Fruit fly (Drosophila melanogaster) Kc167 (cell line): ENCODE results near the gene CG6041.

Source experiments
- insv ChIP-seq: fragments of >200 bp; optimal IDR thresholded peaks from 3 replicates; lab custom pipeline; 2018; ENCODE audit warnings: missing external identifiers
- psq ChIP-seq: fragments of >200 bp; optimal IDR thresholded peaks from 2 replicates; lab custom pipeline; 2017; ENCODE audit warnings: missing external identifiers

dm6 chrX:5902701-5903100, 45.3 kb upstream of the CG6041 start:
- TF ChIP-seq psq (lab: Kevin White, UChicago) (no peak), insv (lab: Kevin White, UChicago) (no peak)
